Fruit fly (Drosophila melanogaster) whole organism, embryonic: Measurements from ENCODE around the gene wus.
A peak's percentile ranks its signal among the peaks of the same experiment; 100 is the strongest.

ENCODE experiments used
- CG11560 ChIP-seq: fragments of 200-800 bp; sonication (Bioruptor generic); IDR thresholded peaks from 3 replicates; pipeline ENCODE4 v1.3.6; 2022; ENCODE audit warnings: missing biosample characterization, missing genetic modification characterization
- CG11695 ChIP-seq: fragments of 200-800 bp; sonication (Bioruptor generic); IDR thresholded peaks from 3 replicates; pipeline ENCODE4 v1.3.6; 2022; ENCODE audit warnings: missing biosample characterization, missing genetic modification characterization
- CG16813 ChIP-seq: fragments of 200-800 bp; sonication (Bioruptor generic); IDR thresholded peaks from 3 replicates; pipeline ENCODE4 v1.3.6; 2022; ENCODE audit warnings: missing biosample characterization, missing genetic modification characterization; ENCODE audit not compliant: partially characterized antibody
- CG17186 ChIP-seq: fragments of 200-800 bp; sonication (Bioruptor generic); optimal IDR thresholded peaks from 3 replicates; lab custom pipeline; 2017; ENCODE audit warnings: missing biosample characterization, missing genetic modification reagents, missing genetic modification characterization
- CG18011 ChIP-seq: fragments of 200-800 bp; sonication (Bioruptor generic); optimal IDR thresholded peaks from 2 replicates; lab custom pipeline; 2017; ENCODE audit warnings: missing biosample characterization, missing genetic modification characterization, mild to moderate bottlenecking, moderate library complexity, missing genotype
- CG18476 ChIP-seq: fragments of 200-800 bp; sonication (Bioruptor generic); optimal IDR thresholded peaks from 2 replicates; lab custom pipeline; 2016; ENCODE audit warnings: missing biosample characterization, mild to moderate bottlenecking, missing genetic modification characterization
- CG2199 ChIP-seq: fragments of 200-800 bp; sonication (Bioruptor generic); IDR thresholded peaks from 3 replicates; pipeline ENCODE4 v1.3.6; 2022; ENCODE audit warnings: missing biosample characterization, missing genetic modification characterization
- CG31388 ChIP-seq: fragments of 200-800 bp; sonication (Bioruptor generic); optimal IDR thresholded peaks from 2 replicates; lab custom pipeline; 2016; ENCODE audit warnings: missing biosample characterization, missing genetic modification characterization
- CG32767 ChIP-seq: fragments of 200-800 bp; sonication (Bioruptor generic); IDR thresholded peaks from 2 replicates; pipeline ENCODE4 v1.3.6; 2022; ENCODE audit warnings: missing biosample characterization, missing genetic modification characterization
- CG3407 ChIP-seq: fragments of 200-800 bp; sonication (Bioruptor generic); optimal IDR thresholded peaks from 2 replicates; lab custom pipeline; 2018; ENCODE audit warnings: missing biosample characterization, mild to moderate bottlenecking, missing genetic modification characterization
- CG3726 ChIP-seq: fragments of 200-800 bp; sonication (Bioruptor generic); IDR thresholded peaks from 3 replicates; pipeline ENCODE4, ENCODE4 v1.3.6; 2022; ENCODE audit warnings: missing biosample characterization, missing genetic modification characterization
- CG3847 ChIP-seq: fragments of 200-800 bp; sonication (Bioruptor generic); IDR thresholded peaks from 2 replicates; pipeline ENCODE4 v1.3.6; 2022; ENCODE audit warnings: missing biosample characterization, missing genetic modification characterization
- CG4328 ChIP-seq: fragments of 200-800 bp; sonication (Bioruptor generic); optimal IDR thresholded peaks from 3 replicates; lab custom pipeline; 2017; ENCODE audit warnings: missing biosample characterization, missing genetic modification reagents, missing genetic modification characterization
- CG4730 ChIP-seq: fragments of 200-800 bp; sonication (Bioruptor generic); IDR thresholded peaks from 2 replicates; pipeline ENCODE4 v1.3.6; 2022; ENCODE audit warnings: missing biosample characterization, missing genetic modification characterization
- CG7839 ChIP-seq: fragments of 200-800 bp; sonication (Bioruptor generic); optimal IDR thresholded peaks from 3 replicates; lab custom pipeline; 2018; ENCODE audit warnings: missing biosample characterization, mild to moderate bottlenecking, missing genetic modification characterization, moderate library complexity
- CG8290 ChIP-seq, 3 experiments: fragments of 200-800 bp; sonication (Bioruptor generic); optimal IDR thresholded peaks; 2 replicates each; lab custom pipeline; 2016 to 2019; ENCODE audit warnings: missing biosample characterization in 3 of 3, missing genetic modification characterization in 3 of 3, mild to moderate bottlenecking in 2 of 3, moderate library complexity in 1 of 3
- CG8944 ChIP-seq: fragments of 200-800 bp; sonication (Bioruptor generic); optimal IDR thresholded peaks from 3 replicates; lab custom pipeline; 2016; ENCODE audit warnings: missing biosample characterization, missing genetic modification characterization
- CG9609 ChIP-seq: fragments of 200-800 bp; sonication (Bioruptor generic); optimal IDR thresholded peaks from 3 replicates; lab custom pipeline; 2016; ENCODE audit warnings: missing biosample characterization, missing genetic modification characterization
- Dll ChIP-seq: fragments of 200-800 bp; sonication (Bioruptor generic); IDR thresholded peaks from 4 replicates; pipeline ENCODE4 v1.3.6; 2022; ENCODE audit warnings: missing biosample characterization, missing genetic modification characterization; ENCODE audit not compliant: partially characterized antibody
- E2f1 ChIP-seq: fragments of 200-800 bp; sonication (Bioruptor generic); IDR thresholded peaks from 2 replicates; pipeline ENCODE4 v1.3.6; 2022; ENCODE audit warnings: missing biosample characterization, missing genetic modification characterization
- Ets65A ChIP-seq: fragments of 200-800 bp; sonication (Bioruptor generic); peaks from one replicate; lab custom pipeline; 2016; ENCODE audit warnings: missing biosample characterization, missing genetic modification characterization
- Fer3 ChIP-seq: fragments of 200-800 bp; sonication (Bioruptor generic); optimal IDR thresholded peaks from 2 replicates; lab custom pipeline; 2018; ENCODE audit warnings: missing biosample characterization, mild to moderate bottlenecking, missing genetic modification characterization, moderate library complexity
- MESR4 ChIP-seq: fragments of 200-800 bp; sonication (Bioruptor generic); optimal IDR thresholded peaks from 2 replicates; lab custom pipeline; 2018; ENCODE audit warnings: missing biosample characterization, mild to moderate bottlenecking, missing genetic modification characterization, moderate library complexity
- NC2α ChIP-seq: fragments of 200-800 bp; sonication (Bioruptor generic); optimal IDR thresholded peaks from 2 replicates; lab custom pipeline; 2016; ENCODE audit warnings: missing biosample characterization, missing genetic modification characterization
- NC2β ChIP-seq: fragments of 200-800 bp; sonication (Bioruptor generic); optimal IDR thresholded peaks from 2 replicates; lab custom pipeline; 2016; ENCODE audit warnings: missing biosample characterization, missing genetic modification characterization
- Opbp ChIP-seq: fragments of 200-800 bp; sonication (Bioruptor generic); IDR thresholded peaks from 3 replicates; pipeline ENCODE4 v1.3.6; 2022; ENCODE audit warnings: missing biosample characterization, missing genetic modification characterization; ENCODE audit not compliant: partially characterized antibody
- PHDP ChIP-seq: fragments of 200-800 bp; sonication (Bioruptor generic); optimal IDR thresholded peaks from 3 replicates; lab custom pipeline; 2018; ENCODE audit warnings: missing biosample characterization, mild to moderate bottlenecking, missing genetic modification characterization, moderate library complexity
- Ptx1 ChIP-seq: fragments of 200-800 bp; sonication (Bioruptor generic); IDR thresholded peaks from 2 replicates; pipeline ENCODE4 v1.3.6; 2022; ENCODE audit warnings: missing biosample characterization, missing genetic modification characterization
- Vsx1 ChIP-seq: fragments of 200-800 bp; sonication (Bioruptor generic); optimal IDR thresholded peaks from 2 replicates; lab custom pipeline; 2017; ENCODE audit warnings: missing biosample characterization, mild to moderate bottlenecking, missing genetic modification characterization, missing genetic modification reagents
- YL-1 ChIP-seq: fragments of 200-800 bp; sonication (Bioruptor generic); optimal IDR thresholded peaks from 3 replicates; lab custom pipeline; 2017; ENCODE audit warnings: missing biosample characterization, mild to moderate bottlenecking, missing genetic modification characterization
- amos ChIP-seq: fragments of 200-800 bp; sonication (Bioruptor generic); IDR thresholded peaks from 2 replicates; pipeline ENCODE4 v1.3.6; 2022; ENCODE audit warnings: missing biosample characterization, missing genetic modification characterization; ENCODE audit not compliant: partially characterized antibody
- ato ChIP-seq: fragments of 200-800 bp; sonication (Bioruptor generic); IDR thresholded peaks from 2 replicates; pipeline ENCODE4 v1.3.6; 2022; ENCODE audit warnings: missing biosample characterization, missing genetic modification characterization; ENCODE audit not compliant: partially characterized antibody
- bigmax ChIP-seq: fragments of 200-800 bp; sonication (Bioruptor generic); optimal IDR thresholded peaks from 2 replicates; lab custom pipeline; 2018; ENCODE audit warnings: missing biosample characterization, mild to moderate bottlenecking, missing genetic modification characterization
- chif ChIP-seq, 2 experiments: fragments of 200-800 bp; sonication (Bioruptor generic); optimal IDR thresholded peaks; 3 replicates each; lab custom pipeline; 2016; ENCODE audit warnings: missing biosample characterization in 2 of 2, missing genetic modification characterization in 2 of 2
- dmrt99B ChIP-seq: fragments of 200-800 bp; sonication (Bioruptor generic); optimal IDR thresholded peaks from 2 replicates; lab custom pipeline; 2018; ENCODE audit warnings: missing biosample characterization, mild to moderate bottlenecking, missing genetic modification characterization, moderate library complexity
- fd96Cb ChIP-seq: fragments of 200-800 bp; sonication (Bioruptor generic); optimal IDR thresholded peaks from 2 replicates; lab custom pipeline; 2018; ENCODE audit warnings: missing biosample characterization, mild to moderate bottlenecking, missing genetic modification characterization, moderate library complexity
- gt ChIP-seq: fragments of 200-800 bp; sonication (Bioruptor generic); IDR thresholded peaks from 2 replicates; pipeline ENCODE4 v1.3.6; 2022; ENCODE audit warnings: missing biosample characterization, missing genetic modification characterization
- klu ChIP-seq: fragments of 200-800 bp; sonication (Bioruptor generic); IDR thresholded peaks from 2 replicates; pipeline ENCODE4 v1.3.6; 2022; ENCODE audit warnings: missing biosample characterization, missing genetic modification characterization
- lov ChIP-seq, 2 experiments: fragments of 200-800 bp in 1 of 2; fragments of >200 bp in 1 of 2; sonication (Bioruptor generic) in 1 of 2; IDR thresholded peaks in 1 of 2; optimal IDR thresholded peaks in 1 of 2; 2 replicates in 1 of 2; 3 replicates in 1 of 2; pipeline versions ENCODE4 v1.3.6 to Lab custom; 2017 to 2022; ENCODE audit warnings: missing biosample characterization in 1 of 2, missing genetic modification characterization in 1 of 2
- nerfin-1 ChIP-seq: fragments of 200-800 bp; sonication (Bioruptor generic); optimal IDR thresholded peaks from 3 replicates; lab custom pipeline; 2019; ENCODE audit warnings: missing biosample characterization, mild to moderate bottlenecking, missing genetic modification characterization, moderate library complexity
- nmo ChIP-seq: fragments of 200-800 bp; sonication (Bioruptor generic); optimal IDR thresholded peaks from 2 replicates; lab custom pipeline; 2018; ENCODE audit warnings: missing biosample characterization, mild to moderate bottlenecking, missing genetic modification characterization, moderate library complexity
- otp ChIP-seq: fragments of 200-800 bp; sonication (Bioruptor generic); IDR thresholded peaks from 3 replicates; pipeline ENCODE4, ENCODE4 v1.3.6; 2022; ENCODE audit warnings: missing biosample characterization, missing genetic modification characterization
- pfk ChIP-seq: fragments of 200-800 bp; sonication (Bioruptor generic); optimal IDR thresholded peaks from 2 replicates; lab custom pipeline; 2018; ENCODE audit warnings: missing biosample characterization, mild to moderate bottlenecking, missing genetic modification characterization, moderate library complexity
- psq ChIP-seq: fragments of 200-800 bp; sonication (Bioruptor generic); optimal IDR thresholded peaks from 2 replicates; lab custom pipeline; 2017; ENCODE audit warnings: missing biosample characterization, missing genetic modification characterization
- rib ChIP-seq: fragments of 200-800 bp; sonication (Bioruptor generic); IDR thresholded peaks from 2 replicates; pipeline ENCODE4 v1.3.6; 2022; ENCODE audit warnings: missing biosample characterization, missing genetic modification characterization
- slou ChIP-seq: fragments of 200-800 bp; sonication (Bioruptor generic); optimal IDR thresholded peaks from 3 replicates; lab custom pipeline; 2016; ENCODE audit warnings: missing biosample characterization, missing genetic modification characterization
- sr ChIP-seq: fragments of 200-800 bp; sonication (Bioruptor generic); IDR thresholded peaks from 3 replicates; pipeline ENCODE4 v1.3.6; 2022; ENCODE audit warnings: missing biosample characterization, missing genetic modification characterization
- wor ChIP-seq: fragments of 200-800 bp; sonication (Bioruptor generic); IDR thresholded peaks from 2 replicates; pipeline ENCODE4 v1.3.6; 2022; ENCODE audit warnings: missing biosample characterization, missing genetic modification characterization
- zfh1 ChIP-seq: fragments of 200-800 bp; sonication (Bioruptor generic); IDR thresholded peaks from 3 replicates; pipeline ENCODE4 v1.3.6; 2022; ENCODE audit warnings: missing biosample characterization, missing genetic modification characterization

Gene wus

dm6 chrX:16942735-16943514, 2.3 kb upstream of the wus start, which contains the start of the genes CG13001 and RhoGAP15B (continued):
- TF ChIP-seq sr (GFP tag; lab: Robert Waterston, UW): no peak
- TF ChIP-seq psq (GFP tag; lab: Kevin White, UChicago): no peak
- no peak for TF ChIP-seq NC2α (GFP tag; lab: Kevin White, UChicago)
- peak; percentile 28; the same call in 1 of the 2 replicates for TF ChIP-seq CG32767 (GFP tag; lab: Robert Waterston, UW)
- TF ChIP-seq gt: no peak
- no peak for TF ChIP-seq lov (optimal IDR thresholded peaks at IDR 0.05; lab: Kevin White, UChicago)
- no peak for TF ChIP-seq lov (GFP tag; IDR thresholded peaks at IDR 0.05; lab: Robert Waterston, UW)
- TF ChIP-seq chif (GFP tag; optimal IDR thresholded peaks at IDR 0.05; lab: Kevin White, UChicago): no peak
- peak; percentile 15; the same call in 1 of the 2 replicates for TF ChIP-seq CG3847
- TF ChIP-seq E2f1 (GFP tag; lab: Robert Waterston, UW): no peak
- TF ChIP-seq Opbp (GFP tag; lab: Robert Waterston, UW): peak; percentile 86
- TF ChIP-seq zfh1 (GFP tag; lab: Robert Waterston, UW): no peak
- no peak for TF ChIP-seq CG4328
- no peak for TF ChIP-seq YL-1 (GFP tag; lab: Kevin White, UChicago)
- TF ChIP-seq PHDP (tag; lab: Kevin White, UChicago): no peak
- no peak for TF ChIP-seq CG3726 (GFP tag; lab: Robert Waterston, UW)
- no peak for TF ChIP-seq CG17186 (GFP tag; lab: Kevin White, UChicago)
- no peak for TF ChIP-seq dmrt99B (tag; lab: Kevin White, UChicago)
- TF ChIP-seq amos (GFP tag; lab: Robert Waterston, UW): peak; percentile 88
- TF ChIP-seq CG9609 (GFP tag; lab: Kevin White, UChicago): no peak
- TF ChIP-seq Vsx1: no peak
- TF ChIP-seq MESR4 (GFP tag; lab: Kevin White, UChicago): peak; percentile 88
- no peak for TF ChIP-seq CG7839
- TF ChIP-seq otp: no peak
- TF ChIP-seq Fer3 (tag; lab: Kevin White, UChicago): no peak
- TF ChIP-seq klu: no peak
- TF ChIP-seq CG18011 (GFP tag; lab: Kevin White, UChicago): no peak
- TF ChIP-seq Ets65A (GFP tag; lab: Kevin White, UChicago): no peak
- no peak for TF ChIP-seq fd96Cb (tag; lab: Kevin White, UChicago)
- no peak for TF ChIP-seq CG3407 (GFP tag; lab: Kevin White, UChicago)
- TF ChIP-seq CG2199 (GFP tag; lab: Robert Waterston, UW): no peak
- no peak for TF ChIP-seq wor (GFP tag; lab: Robert Waterston, UW)
- TF ChIP-seq Dll (GFP tag; lab: Robert Waterston, UW): peak; percentile 74; the same call in 3 of the 4 replicates
- peak; percentile 80 for TF ChIP-seq CG16813
- TF ChIP-seq CG18476: no peak
- no peak for TF ChIP-seq slou
- TF ChIP-seq CG11695: no peak
- no peak for TF ChIP-seq bigmax (GFP tag; lab: Kevin White, UChicago)
- no peak for TF ChIP-seq CG11560 (tag; lab: Robert Waterston, UW)
- TF ChIP-seq CG8290 (GFP tag; optimal IDR thresholded peaks at IDR 0.05; lab: Kevin White, UChicago): no peak
- TF ChIP-seq CG8290 (tag; optimal IDR thresholded peaks at IDR 0.05; lab: Kevin White, UChicago): peak in 1 of 2 experiments; percentile 38
- no peak for TF ChIP-seq NC2β (GFP tag; lab: Kevin White, UChicago)
- TF ChIP-seq ato (GFP tag; lab: Robert Waterston, UW): peak; percentile 52
- no peak for TF ChIP-seq CG4730
- TF ChIP-seq CG31388: no peak
- no peak for TF ChIP-seq CG8944 (GFP tag; lab: Kevin White, UChicago)
- TF ChIP-seq nerfin-1 (tag; lab: Kevin White, UChicago): no peak
- TF ChIP-seq Ptx1: no peak
- no peak for TF ChIP-seq pfk (GFP tag; lab: Kevin White, UChicago)
- TF ChIP-seq nmo (GFP tag; lab: Kevin White, UChicago): peak; percentile 20
- peak; percentile 32; the same call in 1 of the 2 replicates for TF ChIP-seq rib (GFP tag; lab: Robert Waterston, UW)
